ENCODE assay signal across 1 fruit fly cellular context in the genomic region with DNA sequence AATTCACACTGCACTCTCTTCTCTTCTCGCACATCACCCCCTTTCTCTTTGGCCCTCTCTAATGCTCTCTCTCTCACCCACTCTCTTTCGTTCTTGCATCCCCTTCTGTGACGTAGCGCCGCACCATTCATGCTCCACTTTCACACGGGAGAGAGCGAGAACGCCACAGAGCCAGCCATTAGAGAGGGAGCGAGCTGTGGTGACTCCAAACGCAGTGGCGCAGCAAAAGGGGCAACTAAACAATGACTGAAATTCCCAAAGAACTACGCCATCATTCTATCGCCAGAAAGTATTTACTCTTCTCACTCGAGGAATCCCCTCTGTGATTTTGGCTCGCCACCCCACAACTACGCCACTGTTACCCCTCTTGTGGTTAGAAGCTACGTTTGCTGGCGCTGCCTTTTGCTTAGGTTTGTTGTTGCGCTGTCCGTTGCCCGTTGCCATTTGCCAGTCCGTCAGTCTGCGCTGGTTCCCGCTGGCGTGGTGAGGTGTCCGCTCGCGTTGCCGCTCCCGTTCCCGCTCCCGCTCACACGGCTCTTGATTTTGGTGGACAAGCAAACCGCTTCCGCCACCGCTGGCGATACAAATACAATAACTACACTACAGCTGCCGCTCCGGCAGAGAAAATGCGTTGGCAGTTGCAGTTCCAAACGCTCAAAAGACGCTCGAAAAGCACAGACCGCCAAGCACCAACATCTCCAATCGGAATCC.
TF ChIP-seq lines count a peak whose summit lies in the region.

No protein-coding gene starts in this region.

TF ChIP-seq in whole organism, embryonic, 481 proteins besides CTCF, POLR2A, EP300 and RAD21 (continued from another document):
- TF ChIP-seq slp2 (GFP tag; optimal IDR thresholded peaks at IDR 0.05; lab: Kevin White, UChicago) (peak; percentile 98), fd102C (GFP tag; optimal IDR thresholded peaks at IDR 0.05; lab: Kevin White, UChicago) (peak; percentile 58), p53 (GFP tag; optimal IDR thresholded peaks at IDR 0.05; lab: Kevin White, UChicago) (peak; percentile 97), Side (GFP tag; optimal IDR thresholded peaks at IDR 0.05; lab: Kevin White, UChicago) (peak; percentile 99), schlank (tag; optimal IDR thresholded peaks at IDR 0.05; lab: Kevin White, UChicago) (peak; percentile 99), btn (GFP tag; optimal IDR thresholded peaks at IDR 0.05; lab: Kevin White, UChicago) (peak; percentile 98), gcm2 (GFP tag; optimal IDR thresholded peaks at IDR 0.05; lab: Kevin White, UChicago) (peak; percentile 99), sisA (GFP tag; IDR thresholded peaks at IDR 0.05; lab: Robert Waterston, UW) (peak; percentile 99), CG18764 (GFP tag; optimal IDR thresholded peaks at IDR 0.05; lab: Kevin White, UChicago) (peak; percentile 97), jumu (GFP tag; optimal IDR thresholded peaks at IDR 0.05; lab: Kevin White, UChicago) (peak; percentile 99), row (GFP tag; IDR thresholded peaks at IDR 0.05; lab: Robert Waterston, UW) (peak; percentile 100), Ravus (GFP tag; IDR thresholded peaks at IDR 0.05; lab: Robert Waterston, UW) (peak; percentile 97), CG8290 (GFP tag; optimal IDR thresholded peaks at IDR 0.05; lab: Kevin White, UChicago) (peak; percentile 98), CG8290 (tag; optimal IDR thresholded peaks at IDR 0.05; lab: Kevin White, UChicago) (peak; percentile 81 to 100), C15 (GFP tag; IDR thresholded peaks at IDR 0.05; lab: Robert Waterston, UW) (peak; percentile 98), CG11093 (GFP tag; IDR thresholded peaks at IDR 0.05; lab: Robert Waterston, UW) (peak; percentile 99), bowl (GFP tag; IDR thresholded peaks at IDR 0.05; lab: Robert Waterston, UW) (peak; percentile 98), sug (tag; optimal IDR thresholded peaks at IDR 0.05; lab: Kevin White, UChicago) (peak; percentile 96), pho (GFP tag; optimal IDR thresholded peaks at IDR 0.05; lab: Kevin White, UChicago) (peak; percentile 99), Drgx (GFP tag; IDR thresholded peaks at IDR 0.05; lab: Robert Waterston, UW) (peak; percentile 100), Fer3 (tag; optimal IDR thresholded peaks at IDR 0.05; lab: Kevin White, UChicago) (peak; percentile 98), knrl (GFP tag; IDR thresholded peaks at IDR 0.05; lab: Robert Waterston, UW; ENCODE audit: partially characterized antibody) (peak; percentile 48; the same call in 1 of the 3 replicates), D19A (tag; optimal IDR thresholded peaks at IDR 0.05; lab: Kevin White, UChicago) (peak; percentile 95), Vsx1 (GFP tag; optimal IDR thresholded peaks at IDR 0.05; lab: Kevin White, UChicago) (peak; percentile 94)
